Worm (Caenorhabditis elegans): Measurements from ENCODE around the gene smg-8.

smg-8 gene

DNA sequence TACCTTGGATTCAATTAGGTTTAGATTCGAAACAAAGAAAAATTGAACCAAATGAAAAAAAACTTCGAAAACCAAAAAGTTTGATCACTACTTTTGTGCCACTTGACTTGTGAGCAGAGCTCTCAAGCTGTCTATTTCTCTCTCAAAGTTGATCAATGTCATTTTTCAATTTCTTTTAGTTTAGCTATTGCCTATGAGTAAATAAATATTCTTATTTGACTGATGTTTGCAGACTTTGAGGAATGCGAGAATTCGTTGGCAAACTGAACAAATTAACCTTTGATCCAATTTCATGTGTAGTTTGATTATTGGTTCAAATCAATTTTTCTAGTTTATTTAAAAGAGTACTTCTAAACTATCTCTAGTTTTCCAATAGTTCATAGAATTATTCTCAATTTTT lies 42.6 kb downstream of the smg-8 start:
- no peak for TF ChIP-seq nhr-129 (tag; optimal IDR thresholded peaks at IDR 0.05)
- TF ChIP-seq nhr-23 (tag; optimal IDR thresholded peaks at IDR 0.05), result no peak
- no peak for TF ChIP-seq nhr-12 (tag; optimal IDR thresholded peaks at IDR 0.05)
- TF ChIP-seq elt-3 (tag; optimal IDR thresholded peaks at IDR 0.05), result no peak
- TF ChIP-seq unc-62 (GFP tag; optimal IDR thresholded peaks at IDR 0.05), result no peak
- TF ChIP-seq gmeb-1 (tag; optimal IDR thresholded peaks at IDR 0.05), result no peak
- no peak for TF ChIP-seq fos-1 (tag; optimal IDR thresholded peaks at IDR 0.05)
- no peak for TF ChIP-seq ZK546.5 (tag; optimal IDR thresholded peaks at IDR 0.05)
- no peak for TF ChIP-seq blmp-1 (tag; optimal IDR thresholded peaks at IDR 0.05; ENCODE audit: insufficient read depth)
- TF ChIP-seq nhr-77 (tag; optimal IDR thresholded peaks at IDR 0.05), result no peak
- TF ChIP-seq unc-55 (GFP tag; optimal IDR thresholded peaks at IDR 0.05), result no peak
- no peak for TF ChIP-seq lin-39 (tag; optimal IDR thresholded peaks at IDR 0.05)
- no peak for TF ChIP-seq aly-2 (tag; optimal IDR thresholded peaks at IDR 0.05)
- no peak for TF ChIP-seq snpc-4 (tag; optimal IDR thresholded peaks at IDR 0.05)
- no peak for TF ChIP-seq ama-1 (optimal IDR thresholded peaks at IDR 0.05)

- TF ChIP-seq lin-11 (tag; optimal IDR thresholded peaks at IDR 0.05), result peak; percentile 14
- peak; percentile 42 for TF ChIP-seq F13H6.1 (tag; optimal IDR thresholded peaks at IDR 0.05)
- TF ChIP-seq C34F6.9 (tag; optimal IDR thresholded peaks at IDR 0.05), result peak; percentile 72
- peak; percentile 57 for TF ChIP-seq nhr-25 (tag; optimal IDR thresholded peaks at IDR 0.05)
- TF ChIP-seq sma-3 (GFP tag; optimal IDR thresholded peaks at IDR 0.05), result peak; percentile 26
- no peak for TF ChIP-seq aly-2 (tag; optimal IDR thresholded peaks at IDR 0.05)
- TF ChIP-seq ztf-1 (GFP tag; conservative IDR thresholded peaks at IDR 0.05), result no peak
- peak; percentile 23 for TF ChIP-seq fos-1 (tag; optimal IDR thresholded peaks at IDR 0.05)
- TF ChIP-seq crh-2 (tag; optimal IDR thresholded peaks at IDR 0.05), result peak; percentile 90
- TF ChIP-seq nhr-237 (tag; optimal IDR thresholded peaks at IDR 0.05), result no peak
- no peak for TF ChIP-seq dmd-4 (tag; optimal IDR thresholded peaks at IDR 0.05)
- peak; percentile 82 for TF ChIP-seq gmeb-1 (tag; optimal IDR thresholded peaks at IDR 0.05)
- TF ChIP-seq ceh-82 (tag; optimal IDR thresholded peaks at IDR 0.05), result no peak
- TF ChIP-seq lsy-2 (tag; optimal IDR thresholded peaks at IDR 0.05), result peak; percentile 48 to 78
- peak; percentile 49 for TF ChIP-seq unc-55 (GFP tag; optimal IDR thresholded peaks at IDR 0.05)
- TF ChIP-seq snpc-4 (tag; optimal IDR thresholded peaks at IDR 0.05), result peak; percentile 14
- peak; percentile 43 for TF ChIP-seq nhr-129 (tag; optimal IDR thresholded peaks at IDR 0.05)
- TF ChIP-seq sma-9 (GFP tag; optimal IDR thresholded peaks at IDR 0.05), result peak; percentile 19
- no peak for TF ChIP-seq sma-9 (tag; optimal IDR thresholded peaks at IDR 0.05)
- TF ChIP-seq skn-1 (tag; optimal IDR thresholded peaks at IDR 0.05), result peak; percentile 71
- no peak for TF ChIP-seq ztf-4 (tag; optimal IDR thresholded peaks at IDR 0.05)
- peak; percentile 21 for TF ChIP-seq nhr-21 (tag; optimal IDR thresholded peaks at IDR 0.05)
- no peak for TF ChIP-seq mab-5 (tag; optimal IDR thresholded peaks at IDR 0.05)
Measured at ce11 chrII:14488661-14489060, 47.5 kb downstream of the smg-8 start, which contains the start of gene usp-14. Gene usp-14, minus strand, starts transcription at chrII:14488688.

DNA sequence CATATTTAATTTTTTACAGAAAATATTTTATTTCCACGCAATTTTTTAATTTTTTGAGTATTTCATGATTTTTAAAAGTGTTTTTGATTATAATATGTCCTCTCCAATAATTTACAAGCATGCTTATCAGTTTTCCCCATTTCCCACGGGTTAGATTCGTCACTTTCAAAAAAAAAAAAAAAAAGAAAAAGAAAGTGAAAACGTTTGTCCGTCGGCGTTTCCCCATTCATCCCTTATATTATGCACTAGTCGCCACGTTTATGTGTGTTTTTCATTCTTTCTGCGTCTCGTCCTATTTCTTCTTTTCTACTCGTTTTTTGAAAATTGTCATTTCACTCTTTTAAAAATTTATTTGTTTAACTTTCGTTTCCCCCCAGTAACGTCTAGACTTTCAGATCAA lies 48.2 kb downstream of the smg-8 start, which contains the start of gene vnut-1:
Gene vnut-1 (plus strand): TSS at position 396 of the 400 bp plus-strand sequence.
- TF ChIP-seq dmd-4 (tag; optimal IDR thresholded peaks at IDR 0.05) (no peak), nhr-25 (tag; optimal IDR thresholded peaks at IDR 0.05) (peak; percentile 17), nhr-129 (tag; optimal IDR thresholded peaks at IDR 0.05) (no peak), lin-13 (GFP tag; optimal IDR thresholded peaks at IDR 0.05) (peak; percentile 30), gmeb-1 (tag; optimal IDR thresholded peaks at IDR 0.05) (peak; percentile 27), nhr-21 (tag; optimal IDR thresholded peaks at IDR 0.05) (no peak), sma-9 (GFP tag; optimal IDR thresholded peaks at IDR 0.05) (peak; percentile 57), sma-9 (tag; optimal IDR thresholded peaks at IDR 0.05) (no peak), nhr-11 (tag; optimal IDR thresholded peaks at IDR 0.05) (no peak), C34F6.9 (tag; optimal IDR thresholded peaks at IDR 0.05) (peak; percentile 27), mbf-1 (tag; optimal IDR thresholded peaks at IDR 0.05) (no peak), ama-1 (optimal IDR thresholded peaks at IDR 0.05) (no peak), lsy-2 (tag; optimal IDR thresholded peaks at IDR 0.05) (peak in 1 of 2 experiments; percentile 51), ceh-16 (tag; optimal IDR thresholded peaks at IDR 0.05) (no peak), skn-1 (tag; optimal IDR thresholded peaks at IDR 0.05) (peak; percentile 14), fos-1 (tag; optimal IDR thresholded peaks at IDR 0.05) (peak; percentile 78), unc-55 (GFP tag; optimal IDR thresholded peaks at IDR 0.05) (peak; percentile 13), blmp-1 (tag; optimal IDR thresholded peaks at IDR 0.05; ENCODE audit: insufficient read depth) (peak; percentile 94), crh-2 (tag; optimal IDR thresholded peaks at IDR 0.05) (peak; percentile 92), F13H6.1 (tag; optimal IDR thresholded peaks at IDR 0.05) (peak; percentile 33)

Measured in whole organism, L2 larva.